Worm (Caenorhabditis elegans): ENCODE results near the gene Y58A7A.2.

DNA sequence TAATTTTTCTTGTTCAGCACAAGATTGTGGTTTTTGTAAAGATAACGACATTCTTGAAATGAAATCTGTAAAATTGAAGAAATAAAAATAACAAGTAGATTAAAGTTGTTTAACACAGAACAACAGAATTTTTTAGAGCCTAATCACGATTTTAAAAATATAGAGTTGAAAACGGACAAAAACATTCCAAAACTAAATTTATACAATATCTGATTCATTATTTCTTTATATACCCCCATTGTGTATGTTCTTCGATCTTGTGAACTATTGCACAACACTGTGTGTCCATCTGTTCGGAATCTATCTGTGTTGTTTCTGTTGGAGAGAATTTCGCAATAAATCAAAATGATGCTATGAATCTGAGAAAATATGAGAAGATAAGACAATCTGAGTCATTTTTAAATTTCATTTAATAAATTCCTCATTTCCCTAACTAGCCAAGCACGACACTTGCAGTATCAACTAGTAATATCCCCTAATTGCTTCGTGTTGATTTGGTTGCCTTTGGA is 13.0 kb upstream of the Y58A7A.2 start, which contains the start of gene Y58A7A.4:
- TF ChIP-seq elt-3 (tag; optimal IDR thresholded peaks at IDR 0.05) (no peak), C04F5.9 (tag; optimal IDR thresholded peaks at IDR 0.05) (no peak), mep-1 (tag; optimal IDR thresholded peaks at IDR 0.05) (no peak), ces-1 (GFP tag; optimal IDR thresholded peaks at IDR 0.05) (no peak), blmp-1 (tag; optimal IDR thresholded peaks at IDR 0.05) (no peak), ama-1 (optimal IDR thresholded peaks at IDR 0.05) (no peak)
